Fruit fly (Drosophila melanogaster) whole organism, embryonic: ENCODE data around the gene CG34325.

ENCODE experiments used
- CG14441 ChIP-seq: fragments of 200-800 bp; sonication (Bioruptor generic); IDR thresholded peaks from 2 replicates; pipeline ENCODE4 v1.3.6; 2022; ENCODE audit warnings: missing biosample characterization, missing genetic modification characterization
- CG17802 ChIP-seq: fragments of 200-800 bp; sonication (Bioruptor generic); optimal IDR thresholded peaks from 2 replicates; lab custom pipeline; 2018; ENCODE audit warnings: missing biosample characterization, mild to moderate bottlenecking, missing genetic modification characterization, moderate library complexity
- CG3281 ChIP-seq: fragments of 200-800 bp; sonication (Bioruptor generic); optimal IDR thresholded peaks from 3 replicates; lab custom pipeline; 2017; ENCODE audit warnings: missing biosample characterization, mild to moderate bottlenecking, missing genetic modification characterization
- Meics ChIP-seq: fragments of 200-800 bp; sonication (Bioruptor generic); optimal IDR thresholded peaks from 2 replicates; lab custom pipeline; 2017; ENCODE audit warnings: missing biosample characterization, mild to moderate bottlenecking, missing genetic modification characterization
- Sry-β ChIP-seq: fragments of 200-800 bp; sonication (Bioruptor generic); optimal IDR thresholded peaks from 2 replicates; lab custom pipeline; 2018; ENCODE audit warnings: missing biosample characterization, mild to moderate bottlenecking, missing genetic modification characterization, moderate library complexity
- az2 ChIP-seq: fragments of 200-800 bp; sonication (Bioruptor generic); optimal IDR thresholded peaks from 3 replicates; lab custom pipeline; 2016; ENCODE audit warnings: missing biosample characterization, missing genetic modification characterization
- pzg ChIP-seq: fragments of 200-800 bp; sonication (Bioruptor generic); optimal IDR thresholded peaks from 3 replicates; lab custom pipeline; 2018; ENCODE audit warnings: missing biosample characterization, mild to moderate bottlenecking, missing genetic modification characterization, moderate library complexity

- TF ChIP-seq CG14441 (GFP tag; lab: Robert Waterston, UW) = no peak
- TF ChIP-seq Meics (GFP tag; lab: Kevin White, UChicago) = no peak
- no peak for TF ChIP-seq CG3281
- TF ChIP-seq az2 = no peak
- TF ChIP-seq pzg (GFP tag; lab: Kevin White, UChicago) = no peak
- TF ChIP-seq Sry-β = no peak
- no peak for TF ChIP-seq CG17802
These were observed 28.1 kb upstream of the CG34325 start for dm6 chrX:16749324-16749723.
